Worm (Caenorhabditis elegans) whole organism, young adult: Measurements from ENCODE around the gene tre-3.

Experiments
- attf-5 ChIP-seq: fragments of 200-800 bp; sonication (Bioruptor generic); optimal IDR thresholded peaks from 2 replicates; lab custom pipeline; 2018; ENCODE audit warnings: mild to moderate bottlenecking, missing genetic modification characterization, missing compliant biosample characterization
- ets-4 ChIP-seq: fragments of 200-800 bp; sonication (Bioruptor generic); optimal IDR thresholded peaks from 2 replicates; lab custom pipeline; 2018; ENCODE audit warnings: mild to moderate bottlenecking, missing genetic modification characterization, missing compliant biosample characterization
- him-1 ChIP-seq: sonication (generic microtip); optimal IDR thresholded peaks from 2 replicates; lab custom pipeline; 2016; ENCODE audit warnings: missing genotype, missing genetic modification reagents, missing genetic modification characterization, missing compliant biosample characterization
- mes-4 ChIP-seq: sonication (generic microtip); optimal IDR thresholded peaks from 2 replicates; lab custom pipeline; 2016; ENCODE audit warnings: missing genotype, missing genetic modification characterization, missing compliant biosample characterization
- rpc-1 ChIP-seq, 2 experiments: fragments of 150-350 bp in 1 of 2; sonication (generic microtip) in 1 of 2; optimal IDR thresholded peaks; 2 replicates each; lab custom pipeline; 2014 to 2018; ENCODE audit warnings: missing biosample characterization in 1 of 2, missing genetic modification characterization in 1 of 2, missing genetic modification reagents in 1 of 2, missing genotype in 1 of 2

ce11 chrV:11762863-11763262, 47.2 kb upstream of the tre-3 start, which contains the start of gene T04F3.4:
- TF ChIP-seq rpc-1 (optimal IDR thresholded peaks at IDR 0.05; lab: Kevin White, UChicago) (no peak), rpc-1 (tag; optimal IDR thresholded peaks at IDR 0.05; lab: Kevin White, UChicago) (no peak), attf-5 (GFP tag; lab: Kevin White, UChicago) (no peak), ets-4 (GFP tag; lab: Kevin White, UChicago) (no peak), mes-4 (no peak), him-1 (no peak)
